Worm (Caenorhabditis elegans) whole organism, L2 larva: ENCODE data around the gene pld-1.

Experiments used
- F13H6.1 ChIP-seq: sonication (generic microtip); optimal IDR thresholded peaks from 2 replicates; lab custom pipeline; 2016; ENCODE audit warnings: missing genetic modification characterization, missing compliant biosample characterization
- R02D3.7 ChIP-seq: fragments of 150-350 bp; optimal IDR thresholded peaks from 2 replicates; lab custom pipeline; 2014; ENCODE audit warnings: missing biosample characterization, missing genetic modification characterization
- ZK546.5 ChIP-seq: sonication (generic microtip); optimal IDR thresholded peaks from 2 replicates; lab custom pipeline; 2017; ENCODE audit warnings: missing biosample characterization, missing genetic modification characterization
- aly-2 ChIP-seq: fragments of 150-350 bp; optimal IDR thresholded peaks from 2 replicates; lab custom pipeline; 2014; ENCODE audit warnings: missing biosample characterization, missing genetic modification characterization
- blmp-1 ChIP-seq: sonication (generic microtip); optimal IDR thresholded peaks from 2 replicates; lab custom pipeline; 2017; ENCODE audit warnings: missing genetic modification characterization, mild to moderate bottlenecking, missing compliant biosample characterization, antibody characterized with exemption, moderate library complexity; ENCODE audit not compliant: insufficient read depth
- crh-2 ChIP-seq: sonication (generic microtip); optimal IDR thresholded peaks from 2 replicates; lab custom pipeline; 2017; ENCODE audit warnings: missing biosample characterization, missing genetic modification characterization
- dmd-4 ChIP-seq: sonication (generic microtip); optimal IDR thresholded peaks from 2 replicates; lab custom pipeline; 2017; ENCODE audit warnings: missing biosample characterization, missing genetic modification characterization
- egl-27 ChIP-seq: sonication (generic microtip); optimal IDR thresholded peaks from 3 replicates; lab custom pipeline; 2017; ENCODE audit warnings: missing biosample characterization, missing genetic modification reagents, missing genetic modification characterization
- elt-1 ChIP-seq: fragments of 150-350 bp; optimal IDR thresholded peaks from 2 replicates; lab custom pipeline; 2014; ENCODE audit warnings: missing biosample characterization, missing genetic modification characterization
- elt-3 ChIP-seq: sonication (generic microtip); optimal IDR thresholded peaks from 2 replicates; lab custom pipeline; 2017; ENCODE audit warnings: missing biosample characterization, missing genetic modification characterization
- gmeb-1 ChIP-seq: fragments of 150-350 bp; optimal IDR thresholded peaks from 2 replicates; lab custom pipeline; 2014; ENCODE audit warnings: missing biosample characterization, missing genetic modification characterization
- lin-11 ChIP-seq: fragments of 150-350 bp; sonication (generic microtip); optimal IDR thresholded peaks from 2 replicates; lab custom pipeline; 2014; ENCODE audit warnings: missing biosample characterization, missing genetic modification characterization, inconsistent platforms, mixed read lengths
- lin-13 ChIP-seq: fragments of 150-350 bp; optimal IDR thresholded peaks from 2 replicates; lab custom pipeline; 2014; ENCODE audit warnings: missing biosample characterization, missing genetic modification reagents, missing genetic modification characterization
- lin-39 ChIP-seq: fragments of 150-350 bp; optimal IDR thresholded peaks from 2 replicates; lab custom pipeline; 2014; ENCODE audit warnings: missing biosample characterization, missing genetic modification reagents, missing genetic modification characterization
- mdl-1 ChIP-seq, 2 experiments: fragments of 150-350 bp in 1 of 2; sonication (generic microtip) in 1 of 2; optimal IDR thresholded peaks; 2 replicates each; lab custom pipeline; 2017; ENCODE audit warnings: missing biosample characterization in 2 of 2, missing genetic modification characterization in 2 of 2
- nhr-10 ChIP-seq: sonication (generic microtip); optimal IDR thresholded peaks from 2 replicates; lab custom pipeline; 2017; ENCODE audit warnings: missing biosample characterization, missing genetic modification characterization
- nhr-12 ChIP-seq: fragments of 150-350 bp; optimal IDR thresholded peaks from 2 replicates; lab custom pipeline; 2014; ENCODE audit warnings: missing biosample characterization, missing genetic modification characterization
- nhr-129 ChIP-seq: fragments of 150-350 bp; optimal IDR thresholded peaks from 2 replicates; lab custom pipeline; 2014; ENCODE audit warnings: missing biosample characterization, missing genetic modification characterization
- nhr-21 ChIP-seq: fragments of 150-350 bp; optimal IDR thresholded peaks from 2 replicates; lab custom pipeline; 2014; ENCODE audit warnings: missing biosample characterization, missing genetic modification characterization
- nhr-237 ChIP-seq: fragments of 150-350 bp; optimal IDR thresholded peaks from 2 replicates; lab custom pipeline; 2014; ENCODE audit warnings: missing biosample characterization, missing genetic modification characterization
- nhr-25 ChIP-seq: fragments of 150-350 bp; sonication (generic microtip); optimal IDR thresholded peaks from 3 replicates; lab custom pipeline; 2014; ENCODE audit warnings: missing biosample characterization, missing genetic modification characterization
- sem-4 ChIP-seq: fragments of 150-350 bp; optimal IDR thresholded peaks from 2 replicates; lab custom pipeline; 2014; ENCODE audit warnings: missing biosample characterization, missing genetic modification reagents, missing genetic modification characterization
- skn-1 ChIP-seq: sonication (generic microtip); optimal IDR thresholded peaks from 2 replicates; lab custom pipeline; 2017; ENCODE audit warnings: missing biosample characterization, missing genetic modification characterization
- sma-3 ChIP-seq: sonication (generic microtip); optimal IDR thresholded peaks from 2 replicates; lab custom pipeline; 2016; ENCODE audit warnings: missing genetic modification reagents, missing genetic modification characterization, missing compliant biosample characterization
- sma-9 ChIP-seq, 2 experiments: fragments of 150-350 bp in 1 of 2; sonication (generic microtip) in 1 of 2; optimal IDR thresholded peaks; 2 replicates each; lab custom pipeline; 2014 to 2016; ENCODE audit warnings: missing genetic modification characterization in 2 of 2, mild to moderate bottlenecking in 1 of 2, missing biosample characterization in 1 of 2, missing compliant biosample characterization in 1 of 2, missing genetic modification reagents in 1 of 2, moderate library complexity in 1 of 2
- unc-39 ChIP-seq: fragments of 150-350 bp; optimal IDR thresholded peaks from 2 replicates; lab custom pipeline; 2014; ENCODE audit warnings: missing biosample characterization, missing genetic modification characterization
- unc-62 ChIP-seq: fragments of 150-350 bp; optimal IDR thresholded peaks from 2 replicates; lab custom pipeline; 2014; ENCODE audit warnings: missing biosample characterization, missing genetic modification reagents, missing genetic modification characterization
- zag-1 ChIP-seq: fragments of 150-350 bp; optimal IDR thresholded peaks from 2 replicates; lab custom pipeline; 2014; ENCODE audit warnings: missing biosample characterization, missing genetic modification characterization
- ztf-1 ChIP-seq: fragments of 200-800 bp; sonication (Bioruptor generic); conservative IDR thresholded peaks from 2 replicates; pipeline ENCODE4 v1.3.6; 2022; ENCODE audit warnings: missing genetic modification characterization, missing compliant biosample characterization
- ztf-11 ChIP-seq: sonication (generic microtip); optimal IDR thresholded peaks from 2 replicates; lab custom pipeline; 2017; ENCODE audit warnings: missing biosample characterization, missing genetic modification characterization
- ztf-4 ChIP-seq: fragments of 150-350 bp; optimal IDR thresholded peaks from 2 replicates; lab custom pipeline; 2014; ENCODE audit warnings: missing biosample characterization, missing genetic modification characterization

pld-1 gene

ce11 chrII:5091640-5092243 lies at the start of gene pld-1:
pld-1 (minus strand) TSS chrII:5091690.
- TF ChIP-seq mdl-1 (tag; optimal IDR thresholded peaks at IDR 0.05; lab: Kevin White, UChicago) (no peak), lin-11 (tag; lab: Kevin White, UChicago) (no peak), lin-13 (GFP tag; lab: Kevin White, UChicago) (no peak), nhr-10 (tag; lab: Kevin White, UChicago) (no peak), blmp-1 (no peak), sma-9 (GFP tag; optimal IDR thresholded peaks at IDR 0.05; lab: Kevin White, UChicago) (no peak), sma-9 (tag; optimal IDR thresholded peaks at IDR 0.05; lab: Kevin White, UChicago) (no peak), nhr-25 (tag; lab: Kevin White, UChicago) (no peak), dmd-4 (no peak), nhr-21 (tag; lab: Kevin White, UChicago) (no peak), nhr-12 (tag; lab: Kevin White, UChicago) (no peak), F13H6.1 (tag; lab: Kevin White, UChicago) (no peak), skn-1 (no peak), elt-1 (tag; lab: Kevin White, UChicago) (no peak), ztf-1 (GFP tag; lab: Robert Waterston, UW) (no peak), ZK546.5 (tag; lab: Kevin White, UChicago) (no peak)

ce11 chrII:5136296-5136767 lies 44.8 kb upstream of the pld-1 start, which contains the start of gene F58A6.2:
F58A6.2 (plus strand) TSS chrII:5136717.
- no peak for TF ChIP-seq unc-62 (GFP tag; lab: Kevin White, UChicago)
- TF ChIP-seq, all 48 proteins: peak for 0

- TF ChIP-seq sma-3 (GFP tag; lab: Kevin White, UChicago) (no peak), nhr-21 (tag; lab: Kevin White, UChicago) (no peak), ztf-4 (tag; lab: Kevin White, UChicago) (no peak), lin-13 (GFP tag; lab: Kevin White, UChicago) (no peak), mdl-1 (tag; optimal IDR thresholded peaks at IDR 0.05; lab: Kevin White, UChicago) (no peak), unc-62 (GFP tag; lab: Kevin White, UChicago) (no peak), sem-4 (tag; lab: Kevin White, UChicago) (no peak), lin-39 (no peak), aly-2 (tag; lab: Kevin White, UChicago) (no peak), crh-2 (tag; lab: Kevin White, UChicago) (no peak), nhr-12 (tag; lab: Kevin White, UChicago) (no peak), elt-3 (no peak), elt-1 (tag; lab: Kevin White, UChicago) (no peak), unc-39 (no peak), zag-1 (tag; lab: Kevin White, UChicago) (no peak), nhr-129 (tag; lab: Kevin White, UChicago) (no peak), ZK546.5 (tag; lab: Kevin White, UChicago) (no peak), gmeb-1 (tag; lab: Kevin White, UChicago) (no peak)
Measured at ce11 chrII:5131800-5132199, 40.3 kb upstream of the pld-1 start.

ce11 chrII:5130081-5130480 lies 38.6 kb upstream of the pld-1 start, which contains the start of gene lgc-56:
lgc-56 (plus strand) TSS chrII:5130381.
- TF ChIP-seq egl-27 (no peak), lin-11 (tag; lab: Kevin White, UChicago) (no peak), sma-9 (GFP tag; optimal IDR thresholded peaks at IDR 0.05; lab: Kevin White, UChicago) (no peak), sma-9 (tag; optimal IDR thresholded peaks at IDR 0.05; lab: Kevin White, UChicago) (no peak)
- TF ChIP-seq, all 48 proteins: peak for 0

ce11 chrII:5120612-5121011 lies 29.1 kb upstream of the pld-1 start:
- TF ChIP-seq elt-3 (no peak), nhr-237 (tag; lab: Kevin White, UChicago) (no peak), unc-62 (GFP tag; lab: Kevin White, UChicago) (peak; percentile 7), R02D3.7 (tag; lab: Kevin White, UChicago) (no peak), mdl-1 (tag; optimal IDR thresholded peaks at IDR 0.05; lab: Kevin White, UChicago) (no peak), ztf-11 (tag; lab: Kevin White, UChicago) (no peak)
